Worm (Caenorhabditis elegans): ENCODE data around the gene Y61A9LA.3.

ce11 chrV:4539855-4540254, 31.1 kb upstream of the Y61A9LA.3 start:
- TF ChIP-seq R02D3.7 (tag; optimal IDR thresholded peaks at IDR 0.05) (no peak), mml-1 (tag; optimal IDR thresholded peaks at IDR 0.05) (no peak), nhr-11 (tag; optimal IDR thresholded peaks at IDR 0.05) (no peak), jun-1 (tag; optimal IDR thresholded peaks at IDR 0.05) (no peak)
